Worm (Caenorhabditis elegans): ENCODE data around the gene K02D10.8.

The K02D10.8 gene

DNA sequence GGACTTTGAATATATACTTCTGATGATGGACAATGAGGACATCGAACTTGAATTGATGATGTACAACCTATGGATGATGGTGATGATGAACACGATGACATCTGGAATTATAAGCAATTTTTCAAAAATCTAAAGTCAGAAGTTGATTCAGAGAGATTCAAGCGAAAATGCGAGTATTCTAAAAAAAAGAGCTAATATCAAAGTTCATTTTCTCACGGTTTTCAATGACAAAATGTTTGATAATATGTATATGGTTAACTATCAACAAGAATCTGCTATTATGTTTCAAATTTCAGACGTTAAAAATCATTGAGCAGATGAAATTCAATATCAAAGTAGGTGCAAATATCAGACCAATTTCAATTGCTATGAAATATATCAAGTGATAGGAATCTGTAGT lies 6.3 kb upstream of the K02D10.8 start, which contains the start of gene K02D10.4:
Gene K02D10.4, minus strand, starts transcription at position 101 of the 400 bp plus-strand sequence.
- TF ChIP-seq him-1 (tag; optimal IDR thresholded peaks at IDR 0.05) (no peak), W03F9.2 (tag; optimal IDR thresholded peaks at IDR 0.05) (no peak), dao-5 (tag; optimal IDR thresholded peaks at IDR 0.05) (no peak)

ce11 chrIII:8780473-8780872 lies 5.7 kb upstream of the K02D10.8 start:
- TF ChIP-seq him-1 (tag; optimal IDR thresholded peaks at IDR 0.05): no peak
- no peak for TF ChIP-seq W03F9.2 (tag; optimal IDR thresholded peaks at IDR 0.05)
- TF ChIP-seq dao-5 (tag; optimal IDR thresholded peaks at IDR 0.05): no peak

- TF ChIP-seq him-1 (tag; optimal IDR thresholded peaks at IDR 0.05) (no peak), dao-5 (tag; optimal IDR thresholded peaks at IDR 0.05) (no peak), W03F9.2 (tag; optimal IDR thresholded peaks at IDR 0.05) (no peak)
Measured at ce11 chrIII:8782080-8782479, 4.1 kb upstream of the K02D10.8 start.

ce11 chrIII:8782744-8783143 lies 3.4 kb upstream of the K02D10.8 start:
- no peak for TF ChIP-seq W03F9.2 (tag; optimal IDR thresholded peaks at IDR 0.05)
- no peak for TF ChIP-seq dao-5 (tag; optimal IDR thresholded peaks at IDR 0.05)
- no peak for TF ChIP-seq him-1 (tag; optimal IDR thresholded peaks at IDR 0.05)

- TF ChIP-seq him-1 (tag; optimal IDR thresholded peaks at IDR 0.05): no peak
- no peak for TF ChIP-seq W03F9.2 (tag; optimal IDR thresholded peaks at IDR 0.05)
- TF ChIP-seq dao-5 (tag; optimal IDR thresholded peaks at IDR 0.05): no peak
Measured at ce11 chrIII:8784500-8784899, 1.7 kb upstream of the K02D10.8 start.

DNA sequence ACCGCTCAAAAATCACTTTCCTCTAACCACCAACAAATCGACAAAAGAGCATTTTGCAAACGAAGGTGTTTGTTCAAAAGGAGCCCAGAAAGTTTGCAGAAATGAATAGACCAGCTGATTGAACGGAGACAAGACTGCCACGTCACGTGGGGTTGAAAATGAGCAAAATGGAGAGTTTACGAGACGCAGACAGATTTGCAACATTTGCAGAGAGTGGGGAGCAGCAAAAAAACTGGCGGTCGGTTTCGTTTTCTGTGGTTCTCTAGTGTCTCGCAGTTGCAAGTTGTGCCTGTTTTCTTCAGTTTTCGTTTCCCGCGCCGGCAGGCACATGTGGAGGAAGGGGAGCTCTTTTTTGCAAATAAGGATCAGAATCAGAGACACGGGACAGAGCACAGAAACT lies 751 bp upstream of the K02D10.8 start:
- TF ChIP-seq dao-5 (tag; optimal IDR thresholded peaks at IDR 0.05): no peak
- peak; percentile 21 for TF ChIP-seq him-1 (tag; optimal IDR thresholded peaks at IDR 0.05)

DNA sequence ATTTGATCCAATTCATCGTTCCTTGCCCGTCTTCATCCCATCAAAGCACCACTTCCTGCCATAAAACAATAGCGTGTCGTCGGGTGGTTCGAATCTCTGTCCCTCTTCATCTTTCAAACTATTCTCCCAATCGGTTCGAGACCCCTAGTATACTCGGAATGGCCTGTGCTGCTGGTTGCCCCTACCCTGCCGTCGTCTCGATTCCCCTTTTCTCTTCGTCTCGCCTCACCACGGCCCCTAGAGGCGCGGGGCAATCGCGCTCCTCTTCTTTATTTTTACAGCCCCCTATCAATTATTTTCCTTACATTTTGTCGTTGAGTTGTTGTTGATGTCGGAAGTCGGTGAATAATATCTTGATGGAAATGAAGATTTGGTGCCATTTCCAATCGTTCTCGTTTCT lies 2.5 kb downstream of the K02D10.8 start:
- TF ChIP-seq W03F9.2 (tag; optimal IDR thresholded peaks at IDR 0.05) (no peak), him-1 (tag; optimal IDR thresholded peaks at IDR 0.05) (peak; percentile 10)

DNA sequence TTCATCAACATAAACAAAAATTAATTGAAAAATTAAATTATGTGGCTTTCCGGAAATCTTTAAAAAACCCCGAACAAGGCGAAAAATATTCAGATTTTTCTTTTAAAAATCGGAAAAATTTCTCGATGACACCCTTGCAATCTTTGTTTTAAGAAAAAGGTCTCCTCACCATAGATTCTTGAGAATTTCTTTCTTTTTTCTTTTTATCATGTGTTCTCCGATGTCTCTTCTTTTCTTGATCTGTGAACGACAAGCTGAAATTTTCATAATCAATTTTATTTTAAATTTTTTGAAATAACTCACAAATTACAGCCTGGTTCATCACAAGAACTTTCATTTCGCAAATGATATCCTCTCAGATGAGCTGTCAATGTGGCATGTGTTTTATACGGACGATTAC lies 5.1 kb downstream of the K02D10.8 start, which contains the start of the genes zfp-1 and F54F2.14:
Gene zfp-1, plus strand, starts transcription at position 301 of the 400 bp plus-strand sequence.
Gene F54F2.14, plus strand, starts transcription at position 312 of the 400 bp plus-strand sequence.
- TF ChIP-seq him-1 (tag; optimal IDR thresholded peaks at IDR 0.05) (no peak), dao-5 (tag; optimal IDR thresholded peaks at IDR 0.05) (no peak), W03F9.2 (tag; optimal IDR thresholded peaks at IDR 0.05) (no peak)

- TF ChIP-seq W03F9.2 (tag; optimal IDR thresholded peaks at IDR 0.05) (no peak), him-1 (tag; optimal IDR thresholded peaks at IDR 0.05) (no peak), dao-5 (tag; optimal IDR thresholded peaks at IDR 0.05) (no peak)
Measured at ce11 chrIII:8792251-8792650, 6.1 kb downstream of the K02D10.8 start, which contains the start of gene ztf-1. Gene ztf-1 (minus strand): TSS chrIII:8792351.

- TF ChIP-seq W03F9.2 (tag; optimal IDR thresholded peaks at IDR 0.05) (no peak), him-1 (tag; optimal IDR thresholded peaks at IDR 0.05) (no peak), dao-5 (tag; optimal IDR thresholded peaks at IDR 0.05) (no peak)
Measured at ce11 chrIII:8794793-8795192, 8.6 kb downstream of the K02D10.8 start.

- peak; percentile 96 for TF ChIP-seq him-1 (tag; optimal IDR thresholded peaks at IDR 0.05)
- peak; percentile 46 for TF ChIP-seq dao-5 (tag; optimal IDR thresholded peaks at IDR 0.05)
- TF ChIP-seq W03F9.2 (tag; optimal IDR thresholded peaks at IDR 0.05): peak; percentile 86
Measured at ce11 chrIII:8795595-8796141, 9.5 kb downstream of the K02D10.8 start.

DNA sequence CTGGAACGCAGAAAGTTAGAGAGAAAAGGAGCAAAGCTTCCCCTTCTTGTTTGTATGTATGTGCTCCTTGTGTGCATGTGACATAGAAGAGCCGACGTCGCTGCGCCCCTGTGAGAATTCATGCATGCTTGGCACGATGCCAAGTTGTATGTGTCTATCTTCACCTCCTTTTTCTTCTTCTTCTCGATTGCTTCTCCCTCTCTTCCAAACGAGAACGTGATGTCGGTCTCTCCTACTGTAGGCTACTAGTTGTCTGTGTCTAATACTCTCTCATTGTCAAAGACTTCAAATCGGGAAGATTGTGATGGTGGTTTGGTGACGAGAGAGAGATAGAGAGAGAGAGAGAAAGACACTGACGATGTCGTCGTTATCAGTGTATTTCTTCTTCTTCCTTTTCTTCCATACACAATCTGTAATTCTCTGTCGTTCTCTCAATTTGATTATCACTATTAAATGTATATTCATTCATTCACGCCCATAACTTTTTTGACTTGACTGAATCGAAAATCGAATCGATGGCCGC lies 11.1 kb downstream of the K02D10.8 start:
- TF ChIP-seq him-1 (tag; optimal IDR thresholded peaks at IDR 0.05) (peak; percentile 77), W03F9.2 (tag; optimal IDR thresholded peaks at IDR 0.05) (peak; percentile 75), dao-5 (tag; optimal IDR thresholded peaks at IDR 0.05) (no peak)

DNA sequence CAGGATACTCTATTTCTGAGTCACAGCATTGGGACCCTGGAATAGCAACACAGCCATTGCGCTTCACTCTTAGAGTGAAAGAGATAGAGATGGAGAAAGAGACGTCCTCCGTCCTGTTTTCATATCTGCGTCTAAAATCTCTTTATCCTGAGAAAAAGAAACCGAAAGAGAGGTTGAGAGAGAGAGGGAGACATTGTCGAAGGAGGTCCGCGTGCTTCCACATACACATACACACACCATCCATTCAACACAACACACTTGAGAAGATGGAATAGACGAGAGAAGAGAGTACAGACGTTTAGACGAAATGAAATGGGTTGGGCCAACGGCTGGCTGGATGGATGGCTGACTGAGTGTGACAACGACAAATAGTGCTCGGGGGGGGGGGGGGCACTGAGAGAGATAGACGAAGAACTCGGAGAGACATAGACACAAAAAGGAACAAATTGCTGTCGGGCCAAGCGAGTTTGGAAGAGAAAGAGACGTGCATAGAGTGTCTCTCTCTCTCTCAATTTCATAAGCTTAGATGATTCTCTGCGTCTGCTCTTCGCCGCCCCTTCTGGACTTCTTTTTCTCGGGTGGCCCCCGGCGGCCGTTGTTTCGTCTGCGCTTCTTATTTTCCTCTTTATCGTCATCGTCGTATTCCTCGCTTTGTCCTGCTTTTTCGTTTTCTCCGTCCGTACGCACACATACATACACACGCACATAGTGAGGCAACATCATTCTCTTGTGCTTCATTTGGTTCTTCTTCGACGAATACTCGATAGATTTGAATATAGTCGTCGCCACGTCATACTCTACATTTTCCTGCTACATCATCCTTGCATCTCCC lies 14.0 kb downstream of the K02D10.8 start, which contains the start of gene F54F2.6:
Gene F54F2.6, minus strand, starts transcription at position 738 of the 832 bp plus-strand sequence.
- TF ChIP-seq W03F9.2 (tag; optimal IDR thresholded peaks at IDR 0.05) (peak; percentile 65), dao-5 (tag; optimal IDR thresholded peaks at IDR 0.05) (no peak), him-1 (tag; optimal IDR thresholded peaks at IDR 0.05) (peak; percentile 88)

- TF ChIP-seq him-1 (tag; optimal IDR thresholded peaks at IDR 0.05) (no peak), dao-5 (tag; optimal IDR thresholded peaks at IDR 0.05) (no peak)
Measured at ce11 chrIII:8800796-8801083, 14.6 kb downstream of the K02D10.8 start.
